Fruit fly (Drosophila melanogaster): ENCODE data around the gene CG3558.

dm6 chr2L:2958858-2959257 is 33.8 kb upstream of the CG3558 start:
- TF ChIP-seq psq (optimal IDR thresholded peaks at IDR 0.05), result no peak
- TF ChIP-seq h (optimal IDR thresholded peaks at IDR 0.05), result no peak

Measured in Kc167 (cell line).